Worm (Caenorhabditis elegans): ENCODE results near the gene atg-9.

The atg-9 gene

ce11 chrV:349054-349453 is at the start of gene atg-9:
atg-9 (plus strand) TSS chrV:349385.
- TF ChIP-seq unc-62 (GFP tag; optimal IDR thresholded peaks at IDR 0.05): no peak

DNA sequence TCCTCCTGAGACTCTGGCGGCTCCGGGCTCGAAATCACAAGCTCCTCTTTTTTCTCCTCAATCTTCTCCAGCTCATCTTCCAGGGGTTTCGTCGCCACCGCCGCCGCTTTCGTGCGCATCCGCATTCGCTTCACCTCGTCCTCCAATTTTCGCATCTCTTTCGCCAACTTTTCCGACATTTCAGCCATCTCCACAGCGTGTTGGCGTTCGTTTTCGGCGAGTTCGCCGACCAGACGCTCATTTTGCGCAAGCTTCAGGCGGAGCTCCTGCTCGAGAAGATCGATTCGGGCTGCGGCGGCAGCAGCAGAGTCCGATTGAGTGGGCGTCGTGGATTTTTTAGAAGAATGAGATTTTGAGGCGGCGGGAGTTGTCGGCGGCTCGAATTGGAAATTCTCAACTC is 45.9 kb upstream of the atg-9 start:
- TF ChIP-seq unc-62 (GFP tag; optimal IDR thresholded peaks at IDR 0.05): no peak

DNA sequence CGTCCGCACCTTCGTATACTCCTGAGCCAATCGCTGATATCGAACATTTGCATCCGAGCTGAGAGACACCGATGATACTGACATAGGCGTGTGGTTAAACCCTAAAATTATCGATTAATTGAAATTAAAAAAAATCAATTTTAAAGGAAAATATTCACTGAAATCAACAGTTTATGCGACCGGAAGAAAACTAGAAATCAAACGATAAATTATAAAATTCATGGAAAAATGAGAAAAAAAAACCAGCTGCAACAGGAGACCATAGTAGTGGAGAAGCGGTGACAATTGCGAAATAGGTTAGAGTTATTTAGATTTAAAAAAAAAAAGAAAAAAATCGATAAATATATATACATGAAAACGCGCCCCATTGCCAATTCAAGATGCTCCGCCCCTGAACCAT is 44.6 kb upstream of the atg-9 start, which contains the start of gene F33E11.3:
TSS of gene F33E11.3 (minus strand) at position 101 of the 400 bp plus-strand sequence.
- TF ChIP-seq unc-62 (GFP tag; optimal IDR thresholded peaks at IDR 0.05): no peak

DNA sequence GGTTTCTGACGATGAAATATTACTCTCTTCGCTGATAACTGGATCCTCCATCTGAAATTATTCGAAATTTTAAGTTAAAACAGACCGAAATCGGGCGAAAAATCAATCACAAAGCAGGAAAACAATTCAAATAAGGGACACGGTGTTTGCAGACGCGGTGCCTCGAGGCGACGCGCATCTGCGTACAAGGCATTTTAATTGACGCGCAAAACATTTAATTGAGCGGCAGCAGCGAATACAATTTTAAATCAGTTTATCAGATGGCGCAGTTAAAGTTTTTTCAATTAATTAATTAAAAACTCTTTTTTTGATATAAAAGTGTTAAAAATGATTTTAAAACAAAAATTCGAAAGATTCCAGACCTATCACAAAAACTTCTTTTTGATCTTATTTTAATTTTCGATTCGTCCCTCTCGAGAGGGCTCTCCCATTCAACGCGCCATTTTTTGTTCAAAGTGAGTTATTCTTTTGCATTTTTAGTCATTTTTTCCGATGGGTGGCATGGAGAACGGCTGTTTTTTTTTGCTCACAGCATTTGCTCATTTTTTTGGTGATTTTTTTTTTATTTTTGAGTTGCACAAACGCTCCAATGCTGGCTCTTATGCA is 37.6 kb upstream of the atg-9 start, which contains the start of gene phf-10:
TSS of gene phf-10 (minus strand) at position 81 of the 606 bp plus-strand sequence.
- no peak for TF ChIP-seq unc-62 (GFP tag; optimal IDR thresholded peaks at IDR 0.05)

DNA sequence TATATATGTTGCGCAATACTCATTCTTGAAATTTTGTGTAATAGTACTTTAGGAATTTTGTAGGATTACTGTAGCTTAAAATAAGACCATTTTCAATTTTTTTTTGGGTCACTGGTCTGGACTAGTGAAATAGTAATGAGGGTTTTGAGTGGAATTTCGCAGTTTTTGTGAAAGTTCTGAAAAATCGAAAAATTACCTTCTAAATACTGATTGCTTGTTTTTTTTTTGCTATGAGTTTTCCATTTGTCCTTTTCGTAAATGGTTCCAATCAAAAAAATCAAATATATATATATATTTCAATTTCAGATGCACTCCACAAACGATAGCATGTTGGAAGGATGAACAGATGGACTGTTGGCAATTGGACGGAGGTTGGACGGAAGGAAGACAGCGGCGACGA is 36.8 kb upstream of the atg-9 start, which contains the start of gene nhr-15:
TSS of gene nhr-15 (plus strand) at position 301 of the 400 bp plus-strand sequence.
- no peak for TF ChIP-seq unc-62 (GFP tag; optimal IDR thresholded peaks at IDR 0.05)

ce11 chrV:320009-320408 is 29.2 kb upstream of the atg-9 start:
- no peak for TF ChIP-seq unc-62 (GFP tag; optimal IDR thresholded peaks at IDR 0.05)

- TF ChIP-seq unc-62 (GFP tag; optimal IDR thresholded peaks at IDR 0.05): no peak
These were observed 18.6 kb upstream of the atg-9 start, which contains the start of gene abt-4 for ce11 chrV:330625-331024. abt-4 (minus strand) TSS chrV:330725.

- no peak for TF ChIP-seq unc-62 (GFP tag; optimal IDR thresholded peaks at IDR 0.05)
These were observed 17.9 kb upstream of the atg-9 start for ce11 chrV:331245-331644.

ce11 chrV:332585-332984 is 16.6 kb upstream of the atg-9 start:
- TF ChIP-seq unc-62 (GFP tag; optimal IDR thresholded peaks at IDR 0.05): no peak

ce11 chrV:333713-334112 is 15.5 kb upstream of the atg-9 start:
- no peak for TF ChIP-seq unc-62 (GFP tag; optimal IDR thresholded peaks at IDR 0.05)

DNA sequence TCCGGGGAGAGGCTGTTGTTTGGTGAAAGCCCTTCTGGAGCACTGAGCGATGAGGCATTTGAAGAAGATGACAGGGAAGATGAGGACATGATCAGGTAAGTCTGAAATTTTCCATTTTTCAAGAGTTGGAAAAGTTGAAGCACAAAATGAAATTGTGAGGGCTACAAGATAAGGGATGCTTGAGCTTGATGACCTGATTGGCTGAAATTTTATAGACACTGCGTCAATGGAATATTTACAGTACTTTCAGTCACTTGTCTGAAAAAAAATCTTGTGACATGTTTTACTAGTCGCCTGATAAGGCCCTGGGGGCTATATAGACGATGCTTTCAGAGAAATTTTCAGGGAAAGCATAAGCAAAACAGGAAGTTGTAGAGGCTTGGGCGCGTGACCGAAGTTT is 12.8 kb upstream of the atg-9 start, which contains the start of gene dmd-8:
TSS of gene dmd-8 (minus strand) at position 101 of the 400 bp plus-strand sequence.
- no peak for TF ChIP-seq unc-62 (GFP tag; optimal IDR thresholded peaks at IDR 0.05)

DNA sequence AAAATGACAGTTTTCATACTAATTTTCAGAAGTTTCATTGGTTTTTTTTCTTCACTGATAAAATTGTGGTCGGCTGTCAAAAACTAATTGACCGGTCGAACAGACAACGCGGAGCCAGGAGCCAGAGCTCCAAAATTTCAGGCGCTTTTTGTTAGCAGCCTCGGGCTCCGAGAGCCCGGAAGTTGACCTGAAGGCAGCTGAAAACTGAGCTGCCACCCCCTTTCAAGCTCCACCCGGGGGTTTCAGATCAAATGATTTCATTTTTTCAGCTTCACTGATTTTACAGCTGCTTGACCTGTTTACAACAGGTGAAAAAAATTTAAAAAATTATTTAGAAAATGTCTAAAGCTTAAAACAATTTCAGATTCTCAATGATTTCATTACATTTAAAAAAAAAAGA is 6.8 kb upstream of the atg-9 start:
- TF ChIP-seq unc-62 (GFP tag; optimal IDR thresholded peaks at IDR 0.05): no peak

ce11 chrV:343128-343527 is 6.1 kb upstream of the atg-9 start, which contains the start of gene wago-10:
wago-10 (plus strand) TSS chrV:343428.
- TF ChIP-seq unc-62 (GFP tag; optimal IDR thresholded peaks at IDR 0.05): no peak

DNA sequence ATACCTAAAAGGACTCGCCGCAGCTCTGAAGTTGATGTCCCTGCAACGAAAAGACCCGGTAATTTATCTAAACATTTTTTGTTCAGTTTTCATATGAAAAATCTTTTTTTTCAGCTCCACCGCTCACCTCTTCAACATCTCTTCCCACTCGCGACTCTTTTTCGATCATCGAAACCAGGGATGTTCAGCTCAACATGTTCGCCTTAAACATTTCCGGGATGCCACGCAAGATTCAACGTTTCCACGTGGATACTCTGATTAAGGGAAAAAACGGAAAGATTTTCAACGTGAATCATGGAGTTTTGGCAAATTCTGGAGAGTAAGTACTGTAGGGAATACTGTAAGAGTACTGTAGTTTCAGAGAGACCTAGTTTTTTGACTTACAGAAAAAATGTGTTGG is 5.6 kb upstream of the atg-9 start:
- no peak for TF ChIP-seq unc-62 (GFP tag; optimal IDR thresholded peaks at IDR 0.05)

DNA sequence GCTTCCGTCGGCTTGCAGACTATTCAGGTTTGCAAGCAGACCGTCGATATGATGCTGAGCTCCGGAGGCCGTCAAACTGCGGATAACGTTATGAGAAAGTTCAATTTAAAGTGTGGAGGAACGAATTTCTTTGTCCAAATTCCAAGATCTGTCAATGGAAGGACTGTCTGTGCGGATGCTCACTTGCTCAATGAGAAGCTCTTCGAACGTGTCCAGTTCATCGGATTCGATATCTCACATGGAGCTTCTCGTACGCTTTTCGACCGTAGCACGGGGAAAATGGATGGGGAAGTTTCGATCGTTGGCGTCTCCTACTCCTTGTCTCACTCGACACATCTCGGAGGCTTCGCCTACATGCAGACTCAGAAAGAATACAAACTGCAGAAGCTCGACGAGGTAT is 3.2 kb upstream of the atg-9 start:
- no peak for TF ChIP-seq unc-62 (GFP tag; optimal IDR thresholded peaks at IDR 0.05)

ce11 chrV:347561-348345 is 1.4 kb upstream of the atg-9 start:
- no peak for TF ChIP-seq unc-62 (GFP tag; optimal IDR thresholded peaks at IDR 0.05)

DNA sequence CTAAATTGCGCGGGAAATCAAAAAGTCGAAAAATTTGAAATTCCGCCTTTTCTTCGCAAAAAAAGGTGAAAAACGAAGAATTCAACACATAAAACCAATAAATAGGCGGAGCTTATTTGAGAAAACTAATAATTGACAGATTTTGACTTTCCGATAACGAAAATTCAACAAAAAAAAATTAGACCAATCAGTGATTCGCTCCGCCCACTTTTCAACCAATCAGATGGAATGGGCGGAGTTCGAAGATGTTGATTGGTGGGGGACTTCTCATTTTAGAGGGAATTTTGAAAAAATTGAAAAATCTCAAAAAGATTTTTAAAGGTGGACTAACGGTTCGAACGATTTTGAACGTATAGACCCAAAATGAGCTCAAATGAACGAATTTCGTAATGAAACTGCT is 1.6 kb downstream of the atg-9 start:
- no peak for TF ChIP-seq unc-62 (GFP tag; optimal IDR thresholded peaks at IDR 0.05)

Data from whole organism, dauer.